Worm (Caenorhabditis elegans): ENCODE measurements around the gene F33G12.7.

F33G12.7 gene

ce11 chrII:5055129-5055666 is 14.7 kb upstream of the F33G12.7 start, which contains the start of the genes ify-1 and rpl-22 (continued):
- TF ChIP-seq ref-2 (tag; optimal IDR thresholded peaks at IDR 0.05) (peak; percentile 71), syd-9 (tag; optimal IDR thresholded peaks at IDR 0.05) (no peak), ceh-30 (tag; optimal IDR thresholded peaks at IDR 0.05) (peak; percentile 66), hlh-15 (tag; optimal IDR thresholded peaks at IDR 0.05) (no peak), eyg-1 (tag; optimal IDR thresholded peaks at IDR 0.05) (no peak), dve-1 (tag; optimal IDR thresholded peaks at IDR 0.05) (peak; percentile 82), ceh-45 (GFP tag; IDR thresholded peaks at IDR 0.05) (no peak), ceh-19 (GFP tag; optimal IDR thresholded peaks at IDR 0.05) (peak; percentile 20), hlh-13 (GFP tag; optimal IDR thresholded peaks at IDR 0.05) (no peak), C08G9.2 (tag; optimal IDR thresholded peaks at IDR 0.05) (peak; percentile 54), tbx-2 (tag; optimal IDR thresholded peaks at IDR 0.05) (peak; percentile 70), ceh-9 (tag; optimal IDR thresholded peaks at IDR 0.05) (no peak), ceh-48 (tag; optimal IDR thresholded peaks at IDR 0.05) (peak; percentile 97), ceh-34 (tag; optimal IDR thresholded peaks at IDR 0.05) (peak; percentile 51), ceh-2 (tag; optimal IDR thresholded peaks at IDR 0.05) (peak; percentile 16), tbx-7 (tag; optimal IDR thresholded peaks at IDR 0.05) (no peak), ztf-16 (tag; optimal IDR thresholded peaks at IDR 0.05) (peak; percentile 33), nfya-1 (tag; optimal IDR thresholded peaks at IDR 0.05) (peak; percentile 97), lim-6 (tag; optimal IDR thresholded peaks at IDR 0.05) (no peak), ceh-31 (tag; optimal IDR thresholded peaks at IDR 0.05) (peak; percentile 87), fkh-6 (tag; optimal IDR thresholded peaks at IDR 0.05) (no peak), rnt-1 (tag; optimal IDR thresholded peaks at IDR 0.05) (peak; percentile 73), ceh-6 (GFP tag; optimal IDR thresholded peaks at IDR 0.05) (no peak), fax-1 (tag; optimal IDR thresholded peaks at IDR 0.05) (peak; percentile 22), Y22D7AL.16 (tag; optimal IDR thresholded peaks at IDR 0.05) (no peak), elt-2 (tag; optimal IDR thresholded peaks at IDR 0.05) (peak; percentile 99), sox-2 (GFP tag; IDR thresholded peaks at IDR 0.05) (no peak), zip-5 (tag; optimal IDR thresholded peaks at IDR 0.05) (peak; percentile 3), sdc-2 (tag; optimal IDR thresholded peaks at IDR 0.05) (peak; percentile 34), ttx-3 (tag; optimal IDR thresholded peaks at IDR 0.05) (no peak), pag-3 (tag; optimal IDR thresholded peaks at IDR 0.05; ENCODE audit: borderline replicate concordance) (no peak), gmeb-2 (tag; optimal IDR thresholded peaks at IDR 0.05) (no peak), ceh-14 (tag; optimal IDR thresholded peaks at IDR 0.05) (no peak), pros-1 (tag; optimal IDR thresholded peaks at IDR 0.05) (peak; percentile 73), C38D4.7 (GFP tag; optimal IDR thresholded peaks at IDR 0.05) (no peak), pha-4 (tag; optimal IDR thresholded peaks at IDR 0.05) (no peak), unc-55 (GFP tag; optimal IDR thresholded peaks at IDR 0.05) (peak; percentile 71), che-1 (tag; optimal IDR thresholded peaks at IDR 0.05) (no peak), unc-42 (tag; optimal IDR thresholded peaks at IDR 0.05) (peak; percentile 82), ahr-1 (tag; optimal IDR thresholded peaks at IDR 0.05) (no peak), ceh-18 (tag; optimal IDR thresholded peaks at IDR 0.05) (peak; percentile 86)

DNA sequence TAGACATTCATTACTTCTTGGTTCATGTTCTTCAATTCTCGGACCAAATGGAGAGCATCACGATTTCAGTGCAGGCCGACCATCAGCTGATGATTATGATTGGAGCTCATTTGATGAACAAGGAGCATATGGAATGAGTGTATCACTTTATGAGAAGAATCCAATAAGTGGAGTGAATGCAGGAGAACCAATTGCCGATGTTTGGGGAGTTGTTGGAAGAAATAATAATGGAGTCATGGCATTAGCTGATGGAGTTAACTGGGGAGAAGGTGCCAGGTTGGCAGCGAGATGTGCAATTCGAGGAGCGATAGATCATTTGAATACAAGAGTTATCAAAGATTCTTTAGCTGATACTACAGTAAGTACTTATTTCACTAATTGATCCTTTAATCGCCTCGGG is 10.3 kb upstream of the F33G12.7 start:
- TF ChIP-seq hlh-30 (tag; optimal IDR thresholded peaks at IDR 0.05; ENCODE audit: insufficient read depth) (no peak), ceh-9 (tag; optimal IDR thresholded peaks at IDR 0.05) (no peak), unc-55 (GFP tag; optimal IDR thresholded peaks at IDR 0.05) (no peak), mec-3 (tag; optimal IDR thresholded peaks at IDR 0.05; ENCODE audit: borderline replicate concordance) (no peak), F13H6.1 (tag; optimal IDR thresholded peaks at IDR 0.05) (no peak)
